Worm (Caenorhabditis elegans) whole organism, L4 larva: ENCODE measurements around the gene F43H9.4.

Experiments used
- F10B5.3 ChIP-seq: sonication (generic microtip); optimal IDR thresholded peaks from 2 replicates; lab custom pipeline; 2016; ENCODE audit warnings: mild to moderate bottlenecking, missing genetic modification characterization, missing compliant biosample characterization
- F26F4.8 ChIP-seq: fragments of 200-800 bp; sonication (Bioruptor generic); conservative IDR thresholded peaks from 2 replicates; pipeline ENCODE4 v1.3.6; 2022; ENCODE audit warnings: missing genetic modification characterization, missing compliant biosample characterization
- F44E2.7 ChIP-seq: fragments of 200-800 bp; sonication (Bioruptor generic); IDR thresholded peaks from 2 replicates; pipeline ENCODE4 v2.1.2; 2022; ENCODE audit warnings: missing genetic modification characterization, missing compliant biosample characterization
- T20F7.1 ChIP-seq: fragments of 200-800 bp; sonication (Bioruptor generic); optimal IDR thresholded peaks from 2 replicates; lab custom pipeline; 2018; ENCODE audit warnings: mild to moderate bottlenecking, missing genetic modification characterization, missing compliant biosample characterization
- T26A8.4 ChIP-seq: fragments of 200-800 bp; sonication (Bioruptor generic); IDR thresholded peaks from 2 replicates; pipeline ENCODE4 v1.3.6; 2022; ENCODE audit warnings: missing genetic modification characterization, missing compliant biosample characterization
- Y48G9A.11 ChIP-seq: fragments of 200-800 bp; sonication (Bioruptor generic); IDR thresholded peaks from 2 replicates; pipeline ENCODE4 v1.3.6; 2022; ENCODE audit warnings: missing genetic modification reagents, missing genetic modification characterization, missing compliant biosample characterization
- Y5F2A.4 ChIP-seq: fragments of 200-800 bp; sonication (Bioruptor generic); optimal IDR thresholded peaks from 2 replicates; lab custom pipeline; 2018; ENCODE audit warnings: mild to moderate bottlenecking, missing genetic modification characterization, missing compliant biosample characterization
- ZK546.5 ChIP-seq, 2 experiments: sonication (generic microtip); optimal IDR thresholded peaks; 2 replicates each; lab custom pipeline; 2017; ENCODE audit warnings: missing biosample characterization in 2 of 2, missing genetic modification characterization in 2 of 2
- aha-1 ChIP-seq: fragments of 150-350 bp; peaks from one replicate; lab custom pipeline; 2014; ENCODE audit warnings: missing biosample characterization, missing genetic modification characterization
- arid-1 ChIP-seq: fragments of 200-800 bp; sonication (Bioruptor generic); conservative IDR thresholded peaks from 2 replicates; pipeline ENCODE4 v1.3.6; 2022; ENCODE audit warnings: missing genetic modification reagents, missing genetic modification characterization, missing compliant biosample characterization
- attf-4 ChIP-seq: sonication (generic microtip); optimal IDR thresholded peaks from 3 replicates; lab custom pipeline; 2017; ENCODE audit warnings: missing biosample characterization, missing genetic modification characterization
- ceh-32 ChIP-seq: sonication (generic microtip); optimal IDR thresholded peaks from 2 replicates; lab custom pipeline; 2016; ENCODE audit warnings: mild to moderate bottlenecking, missing genetic modification characterization, missing compliant biosample characterization; ENCODE audit not compliant: poor library complexity
- ces-1 ChIP-seq: fragments of 150-350 bp; sonication (generic microtip); optimal IDR thresholded peaks from 4 replicates; lab custom pipeline; 2014; ENCODE audit warnings: missing biosample characterization, missing genetic modification reagents, missing genetic modification characterization
- ctbp-1 ChIP-seq: fragments of 200-800 bp; sonication (Bioruptor generic); IDR thresholded peaks from 2 replicates; pipeline ENCODE4 v1.3.6; 2022; ENCODE audit warnings: missing genetic modification reagents, missing genetic modification characterization, missing compliant biosample characterization
- daf-16 ChIP-seq, 3 experiments: sonication (generic microtip); optimal IDR thresholded peaks; 2 replicates each; lab custom pipeline; 2016 to 2017; ENCODE audit warnings: missing genetic modification characterization in 3 of 3, missing genetic modification reagents in 3 of 3, mild to moderate bottlenecking in 2 of 3, missing compliant biosample characterization in 2 of 3, missing biosample characterization in 1 of 3, moderate library complexity in 1 of 3
- daf-8 ChIP-seq: fragments of 200-800 bp; sonication (Bioruptor generic); IDR thresholded peaks from 2 replicates; pipeline ENCODE4 v1.3.6; 2022; ENCODE audit warnings: missing genetic modification characterization, missing compliant biosample characterization
- dmd-6 ChIP-seq: fragments of 200-800 bp; sonication (Bioruptor generic); IDR thresholded peaks from 2 replicates; pipeline ENCODE4 v1.3.6; 2022; ENCODE audit warnings: missing genetic modification reagents, missing genetic modification characterization, missing compliant biosample characterization
- dpl-1 ChIP-seq: fragments of 150-350 bp; optimal IDR thresholded peaks from 2 replicates; lab custom pipeline; 2014; ENCODE audit warnings: missing biosample characterization, missing genetic modification reagents, missing genetic modification characterization
- dve-1 ChIP-seq: sonication (generic microtip); optimal IDR thresholded peaks from 2 replicates; lab custom pipeline; 2017; ENCODE audit warnings: antibody characterized with exemption, mild to moderate bottlenecking, missing genetic modification characterization, missing compliant biosample characterization; ENCODE audit not compliant: insufficient read depth
- egl-27 ChIP-seq: sonication (generic microtip); optimal IDR thresholded peaks from 3 replicates; lab custom pipeline; 2017; ENCODE audit warnings: missing biosample characterization, missing genetic modification reagents, missing genetic modification characterization
- fos-1 ChIP-seq: fragments of 150-350 bp; optimal IDR thresholded peaks from 2 replicates; lab custom pipeline; 2014; ENCODE audit warnings: missing biosample characterization, missing genetic modification characterization
- gei-8 ChIP-seq: fragments of 200-800 bp; sonication (Bioruptor generic); optimal IDR thresholded peaks from 2 replicates; lab custom pipeline; 2018; ENCODE audit warnings: mild to moderate bottlenecking, missing genetic modification characterization, missing compliant biosample characterization
- hif-1 ChIP-seq, 2 experiments: sonication (generic microtip); optimal IDR thresholded peaks; 2 replicates each; lab custom pipeline; 2016 to 2017; ENCODE audit warnings: missing compliant biosample characterization in 2 of 2, missing genetic modification characterization in 2 of 2, missing genetic modification reagents in 2 of 2, missing genotype in 2 of 2, mild to moderate bottlenecking in 1 of 2
- hlh-11 ChIP-seq: fragments of 200-800 bp; sonication (Bioruptor generic); optimal IDR thresholded peaks from 2 replicates; lab custom pipeline; 2018; ENCODE audit warnings: mild to moderate bottlenecking, missing genetic modification characterization, missing compliant biosample characterization
- hlh-30 ChIP-seq: sonication (generic microtip); optimal IDR thresholded peaks from 2 replicates; lab custom pipeline; 2017; ENCODE audit warnings: antibody characterized with exemption, mild to moderate bottlenecking, missing genetic modification characterization, missing compliant biosample characterization; ENCODE audit not compliant: insufficient read depth
- jun-1 ChIP-seq: fragments of 150-350 bp; optimal IDR thresholded peaks from 2 replicates; lab custom pipeline; 2014; ENCODE audit warnings: missing biosample characterization, missing genetic modification reagents, missing genetic modification characterization
- lin-1 ChIP-seq: fragments of 200-800 bp; sonication (Bioruptor generic); IDR thresholded peaks from 2 replicates; pipeline ENCODE4 v1.3.6; 2022; ENCODE audit warnings: missing genetic modification reagents, missing genetic modification characterization, missing compliant biosample characterization
- lin-15B ChIP-seq: fragments of 150-350 bp; sonication (generic microtip); optimal IDR thresholded peaks from 3 replicates; lab custom pipeline; 2014; ENCODE audit warnings: missing biosample characterization, missing genetic modification characterization
- madf-9 ChIP-seq: fragments of 200-800 bp; sonication (Bioruptor generic); conservative IDR thresholded peaks from 2 replicates; pipeline ENCODE4 v1.3.6; 2022; ENCODE audit warnings: missing genetic modification reagents, missing genetic modification characterization, missing compliant biosample characterization
- mxl-3 ChIP-seq: fragments of 200-800 bp; sonication (Bioruptor generic); optimal IDR thresholded peaks from 2 replicates; lab custom pipeline; 2018; ENCODE audit warnings: mild to moderate bottlenecking, missing genetic modification characterization, missing compliant biosample characterization
- nhr-10 ChIP-seq: fragments of 150-350 bp; optimal IDR thresholded peaks from 2 replicates; lab custom pipeline; 2014; ENCODE audit warnings: missing biosample characterization, missing genetic modification characterization
- nhr-11 ChIP-seq: fragments of 150-350 bp; optimal IDR thresholded peaks from 2 replicates; lab custom pipeline; 2014; ENCODE audit warnings: missing biosample characterization, missing genetic modification characterization
- nhr-111 ChIP-seq: fragments of 200-800 bp; sonication (Bioruptor generic); optimal IDR thresholded peaks from 2 replicates; lab custom pipeline; 2018; ENCODE audit warnings: mild to moderate bottlenecking, missing genetic modification characterization, missing compliant biosample characterization
- nhr-237 ChIP-seq: sonication (generic microtip); optimal IDR thresholded peaks from 2 replicates; lab custom pipeline; 2017; ENCODE audit warnings: missing biosample characterization, missing genetic modification characterization
- nhr-25 ChIP-seq: sonication (generic microtip); optimal IDR thresholded peaks from 2 replicates; lab custom pipeline; 2017; ENCODE audit warnings: missing genetic modification characterization, mild to moderate bottlenecking, missing compliant biosample characterization, antibody characterized with exemption, moderate library complexity, borderline replicate concordance; ENCODE audit not compliant: insufficient read depth
- nhr-28 ChIP-seq: fragments of 150-350 bp; optimal IDR thresholded peaks from 2 replicates; lab custom pipeline; 2014; ENCODE audit warnings: missing biosample characterization, missing genetic modification characterization
- nhr-41 ChIP-seq: fragments of 200-800 bp; sonication (Bioruptor generic); IDR thresholded peaks from 2 replicates; pipeline ENCODE4 v1.3.6; 2022; ENCODE audit warnings: missing genetic modification reagents, missing genetic modification characterization, missing compliant biosample characterization
- nhr-48 ChIP-seq: sonication (generic microtip); optimal IDR thresholded peaks from 2 replicates; lab custom pipeline; 2016; ENCODE audit warnings: mild to moderate bottlenecking, missing genetic modification characterization, missing compliant biosample characterization
- nhr-6 ChIP-seq: fragments of 150-350 bp; optimal IDR thresholded peaks from 2 replicates; lab custom pipeline; 2014; ENCODE audit warnings: missing biosample characterization, missing genetic modification characterization
- php-3 ChIP-seq: fragments of 200-800 bp; sonication (Bioruptor generic); IDR thresholded peaks from 2 replicates; pipeline ENCODE4 v1.3.6; 2022; ENCODE audit warnings: missing genetic modification reagents, missing genetic modification characterization, missing compliant biosample characterization
- pqm-1 ChIP-seq: sonication (generic microtip); optimal IDR thresholded peaks from 2 replicates; lab custom pipeline; 2017; ENCODE audit warnings: missing biosample characterization, missing genetic modification characterization
- rbr-2 ChIP-seq: sonication (generic microtip); optimal IDR thresholded peaks from 2 replicates; lab custom pipeline; 2016; ENCODE audit warnings: missing genotype, missing genetic modification characterization, missing compliant biosample characterization
- sdz-12 ChIP-seq: fragments of 200-800 bp; sonication (Bioruptor generic); optimal IDR thresholded peaks from 2 replicates; lab custom pipeline; 2018; ENCODE audit warnings: mild to moderate bottlenecking, missing genetic modification characterization, missing compliant biosample characterization
- snpc-4 ChIP-seq: fragments of 150-350 bp; optimal IDR thresholded peaks from 2 replicates; lab custom pipeline; 2014; ENCODE audit warnings: missing biosample characterization, missing genetic modification characterization
- unc-62 ChIP-seq, 3 experiments: fragments of 150-350 bp in 1 of 3; sonication (generic microtip); optimal IDR thresholded peaks in 2 of 3; peaks in 1 of 3; 1 replicate in 1 of 3; 2 replicates in 2 of 3; lab custom pipeline; 2014 to 2017; ENCODE audit warnings: missing biosample characterization in 3 of 3, missing genetic modification characterization in 3 of 3, missing genetic modification reagents in 3 of 3, missing genotype in 1 of 3
- zag-1 ChIP-seq: fragments of 150-350 bp; optimal IDR thresholded peaks from 2 replicates; lab custom pipeline; 2014; ENCODE audit warnings: missing biosample characterization, missing genetic modification characterization
- zfp-2 ChIP-seq: sonication (generic microtip); optimal IDR thresholded peaks from 2 replicates; lab custom pipeline; 2016; ENCODE audit warnings: mild to moderate bottlenecking, missing genetic modification characterization, missing compliant biosample characterization
- zfp-3 ChIP-seq: fragments of 200-800 bp; sonication (Bioruptor generic); conservative IDR thresholded peaks from 2 replicates; pipeline ENCODE4 v1.3.6; 2022; ENCODE audit warnings: missing genetic modification reagents, missing genetic modification characterization, missing compliant biosample characterization
- zip-11 ChIP-seq: fragments of 200-800 bp; sonication (Bioruptor generic); IDR thresholded peaks from 2 replicates; pipeline ENCODE4 v1.3.6; 2022; ENCODE audit warnings: missing genetic modification characterization, missing compliant biosample characterization

The F43H9.4 gene

ce11 chrV:7977701-7978461 is 48.6 kb upstream of the F43H9.4 start, which contains the start of gene let-413 (continued):
- TF ChIP-seq lin-15B (no peak), T26A8.4 (GFP tag; lab: Robert Waterston, UW) (no peak), hlh-30 (peak; percentile 8), zag-1 (tag; lab: Kevin White, UChicago) (no peak), fos-1 (tag; lab: Kevin White, UChicago) (no peak), F10B5.3 (tag; lab: Kevin White, UChicago) (no peak), nhr-10 (no peak), gei-8 (GFP tag; lab: Kevin White, UChicago) (no peak), nhr-6 (peak; percentile 44), arid-1 (GFP tag; lab: Robert Waterston, UW) (no peak), nhr-48 (tag; lab: Kevin White, UChicago) (no peak), snpc-4 (tag; lab: Kevin White, UChicago) (no peak), T20F7.1 (no peak), attf-4 (tag; lab: Kevin White, UChicago) (no peak), lin-1 (GFP tag; lab: Robert Waterston, UW) (no peak), dpl-1 (GFP tag; lab: Kevin White, UChicago) (no peak), zfp-2 (no peak), php-3 (GFP tag; lab: Robert Waterston, UW) (no peak), ces-1 (no peak), dmd-6 (GFP tag; lab: Robert Waterston, UW) (peak; percentile 28; the same call in 1 of the 2 replicates), unc-62 (GFP tag; optimal IDR thresholded peaks at IDR 0.05 in 1 of 2; lab: Kevin White, UChicago) (peak in 1 of 2 experiments; percentile 88), unc-62 (tag; optimal IDR thresholded peaks at IDR 0.05; lab: Kevin White, UChicago) (no peak), aha-1 (peak; percentile 90), nhr-11 (no peak), hif-1 (tag; optimal IDR thresholded peaks at IDR 0.05; lab: Kevin White, UChicago) (no peak), nhr-237 (tag; lab: Kevin White, UChicago) (no peak), pqm-1 (tag; lab: Kevin White, UChicago) (peak; percentile 76), ZK546.5 (tag; optimal IDR thresholded peaks at IDR 0.05; lab: Kevin White, UChicago) (no peak), zip-11 (GFP tag; lab: Robert Waterston, UW) (no peak), sdz-12 (GFP tag; lab: Kevin White, UChicago) (no peak), egl-27 (no peak), nhr-28 (tag; lab: Kevin White, UChicago) (peak; percentile 66), nhr-41 (no peak), zfp-3 (no peak)

ce11 chrV:7978798-7979197 is 47.7 kb upstream of the F43H9.4 start:
- TF ChIP-seq T26A8.4 (GFP tag; lab: Robert Waterston, UW) (0 out of 2 replicates have a peak, but pooled peaks have one; percentile 20), mxl-3 (GFP tag; lab: Kevin White, UChicago) (peak; percentile 72), F10B5.3 (tag; lab: Kevin White, UChicago) (no peak), nhr-111 (no peak), Y5F2A.4 (GFP tag; lab: Kevin White, UChicago) (no peak), ces-1 (no peak), nhr-41 (no peak), nhr-6 (peak; percentile 41), hlh-11 (tag; lab: Kevin White, UChicago) (peak; percentile 52), pqm-1 (tag; lab: Kevin White, UChicago) (no peak), dve-1 (tag; lab: Kevin White, UChicago) (peak; percentile 78), ceh-32 (tag; lab: Kevin White, UChicago) (no peak), daf-8 (no peak), madf-9 (no peak), rbr-2 (peak; percentile 21), Y48G9A.11 (GFP tag; lab: Robert Waterston, UW) (no peak), ctbp-1 (GFP tag; lab: Robert Waterston, UW) (no peak), F26F4.8 (GFP tag; lab: Robert Waterston, UW) (no peak), nhr-25 (tag; lab: Kevin White, UChicago) (peak; percentile 85), daf-16 (GFP tag; optimal IDR thresholded peaks at IDR 0.05; lab: Kevin White, UChicago) (no peak), daf-16 (tag; optimal IDR thresholded peaks at IDR 0.05; lab: Kevin White, UChicago) (peak; percentile 36), jun-1 (no peak), zag-1 (tag; lab: Kevin White, UChicago) (no peak), F44E2.7 (GFP tag; lab: Robert Waterston, UW) (0 out of 2 replicates have a peak, but pooled peaks have one; percentile 35)
